Worm (Caenorhabditis elegans) whole organism, L3 larva: ENCODE data around the gene rpl-6.

Experiments used
- R02D3.7 ChIP-seq: fragments of 150-350 bp; optimal IDR thresholded peaks from 2 replicates; lab custom pipeline; 2014; ENCODE audit warnings: missing biosample characterization, missing genetic modification characterization
- ZK546.5 ChIP-seq: sonication (generic microtip); optimal IDR thresholded peaks from 2 replicates; lab custom pipeline; 2017; ENCODE audit warnings: missing biosample characterization, missing genetic modification characterization
- aly-2 ChIP-seq: fragments of 150-350 bp; optimal IDR thresholded peaks from 2 replicates; lab custom pipeline; 2014; ENCODE audit warnings: missing biosample characterization, missing genetic modification characterization
- ceh-16 ChIP-seq: sonication (generic microtip); optimal IDR thresholded peaks from 2 replicates; lab custom pipeline; 2017; ENCODE audit warnings: missing biosample characterization, missing genetic modification characterization
- ceh-28 ChIP-seq: fragments of 150-350 bp; optimal IDR thresholded peaks from 2 replicates; lab custom pipeline; 2014; ENCODE audit warnings: missing biosample characterization, missing genetic modification reagents, missing genetic modification characterization
- ceh-82 ChIP-seq: fragments of 150-350 bp; optimal IDR thresholded peaks from 2 replicates; lab custom pipeline; 2014; ENCODE audit warnings: missing biosample characterization, missing genetic modification characterization
- ceh-9 ChIP-seq: sonication (generic microtip); optimal IDR thresholded peaks from 2 replicates; lab custom pipeline; 2018; ENCODE audit warnings: missing biosample characterization, missing genetic modification characterization
- daf-12 ChIP-seq: fragments of 150-350 bp; optimal IDR thresholded peaks from 2 replicates; lab custom pipeline; 2014; ENCODE audit warnings: missing biosample characterization, missing genetic modification reagents, missing genetic modification characterization
- egl-27 ChIP-seq: sonication (generic microtip); optimal IDR thresholded peaks from 4 replicates; lab custom pipeline; 2017; ENCODE audit warnings: missing biosample characterization, missing genetic modification reagents, missing genetic modification characterization
- egl-5 ChIP-seq: fragments of 150-350 bp; optimal IDR thresholded peaks from 2 replicates; lab custom pipeline; 2017; ENCODE audit warnings: missing biosample characterization, missing genetic modification reagents, missing genetic modification characterization, inconsistent platforms
- elt-2 ChIP-seq: sonication (generic microtip); optimal IDR thresholded peaks from 2 replicates; lab custom pipeline; 2016; ENCODE audit warnings: missing genetic modification reagents, mild to moderate bottlenecking, missing genetic modification characterization, missing compliant biosample characterization
- elt-3 ChIP-seq, 3 experiments: fragments of 150-350 bp in 1 of 3; sonication (generic microtip) in 2 of 3; optimal IDR thresholded peaks; 2 replicates in 2 of 3; 4 replicates in 1 of 3; lab custom pipeline; 2014 to 2017; ENCODE audit warnings: missing biosample characterization in 3 of 3, missing genetic modification characterization in 3 of 3
- eor-1 ChIP-seq, 2 experiments: fragments of 150-350 bp; optimal IDR thresholded peaks; 2 replicates each; lab custom pipeline; 2014 to 2018; ENCODE audit warnings: missing biosample characterization in 2 of 2, missing genetic modification characterization in 2 of 2
- fkh-10 ChIP-seq: sonication (generic microtip); optimal IDR thresholded peaks from 2 replicates; lab custom pipeline; 2017; ENCODE audit warnings: missing biosample characterization, missing genetic modification reagents, missing genetic modification characterization
- fkh-2 ChIP-seq: fragments of 150-350 bp; optimal IDR thresholded peaks from 2 replicates; lab custom pipeline; 2014; ENCODE audit warnings: missing biosample characterization, missing genetic modification reagents, missing genetic modification characterization
- jun-1 ChIP-seq: fragments of 150-350 bp; optimal IDR thresholded peaks from 2 replicates; lab custom pipeline; 2014; ENCODE audit warnings: missing biosample characterization, missing genetic modification reagents, missing genetic modification characterization
- lin-15B ChIP-seq: fragments of 150-350 bp; optimal IDR thresholded peaks from 2 replicates; lab custom pipeline; 2014; ENCODE audit warnings: missing biosample characterization, missing genetic modification characterization
- lin-39 ChIP-seq: fragments of 150-350 bp; optimal IDR thresholded peaks from 2 replicates; lab custom pipeline; 2018; ENCODE audit warnings: missing biosample characterization, missing genetic modification reagents, missing genetic modification characterization
- lsy-12 ChIP-seq: sonication (generic microtip); optimal IDR thresholded peaks from 2 replicates; lab custom pipeline; 2016; ENCODE audit warnings: mild to moderate bottlenecking, missing genetic modification characterization, missing compliant biosample characterization
- nfya-1 ChIP-seq: sonication (generic microtip); optimal IDR thresholded peaks from 2 replicates; lab custom pipeline; 2017; ENCODE audit warnings: missing genetic modification characterization, mild to moderate bottlenecking, missing compliant biosample characterization, antibody characterized with exemption, moderate library complexity; ENCODE audit not compliant: insufficient read depth
- nhr-11 ChIP-seq: fragments of 150-350 bp; optimal IDR thresholded peaks from 2 replicates; lab custom pipeline; 2014; ENCODE audit warnings: missing biosample characterization, missing genetic modification characterization
- nhr-12 ChIP-seq: fragments of 150-350 bp; optimal IDR thresholded peaks from 2 replicates; lab custom pipeline; 2014; ENCODE audit warnings: missing biosample characterization, missing genetic modification characterization
- nhr-25 ChIP-seq: sonication (generic microtip); optimal IDR thresholded peaks from 2 replicates; lab custom pipeline; 2017; ENCODE audit warnings: missing biosample characterization, missing genetic modification characterization
- nhr-67 ChIP-seq: fragments of 150-350 bp; optimal IDR thresholded peaks from 2 replicates; lab custom pipeline; 2014; ENCODE audit warnings: missing biosample characterization, missing genetic modification characterization
- nhr-76 ChIP-seq: fragments of 150-350 bp; sonication (generic microtip); optimal IDR thresholded peaks from 5 replicates; lab custom pipeline; 2014; ENCODE audit warnings: missing biosample characterization, missing genetic modification characterization
- pha-4 ChIP-seq: fragments of 150-350 bp; optimal IDR thresholded peaks from 2 replicates; lab custom pipeline; 2014; ENCODE audit warnings: missing biosample characterization, missing genetic modification reagents, missing genetic modification characterization
- pqm-1 ChIP-seq: fragments of 150-350 bp; optimal IDR thresholded peaks from 2 replicates; lab custom pipeline; 2017; ENCODE audit warnings: missing biosample characterization, missing genetic modification characterization, inconsistent platforms
- sea-2 ChIP-seq: fragments of 150-350 bp; sonication (generic microtip); optimal IDR thresholded peaks from 4 replicates; lab custom pipeline; 2014; ENCODE audit warnings: missing biosample characterization, missing genetic modification reagents, missing genetic modification characterization
- tbx-2 ChIP-seq: sonication (generic microtip); optimal IDR thresholded peaks from 2 replicates; lab custom pipeline; 2016; ENCODE audit warnings: mild to moderate bottlenecking, missing genetic modification characterization, missing compliant biosample characterization
- unc-39 ChIP-seq: sonication (generic microtip); optimal IDR thresholded peaks from 4 replicates; lab custom pipeline; 2017; ENCODE audit warnings: missing biosample characterization, missing genetic modification characterization
- unc-62 ChIP-seq: fragments of 150-350 bp; sonication (generic microtip); optimal IDR thresholded peaks from 4 replicates; lab custom pipeline; 2014; ENCODE audit warnings: missing biosample characterization, missing genetic modification reagents, missing genetic modification characterization
- zag-1 ChIP-seq: fragments of 150-350 bp; optimal IDR thresholded peaks from 2 replicates; lab custom pipeline; 2014; ENCODE audit warnings: missing biosample characterization, missing genetic modification characterization
- ztf-11 ChIP-seq: fragments of 150-350 bp; optimal IDR thresholded peaks from 2 replicates; lab custom pipeline; 2014; ENCODE audit warnings: missing biosample characterization, missing genetic modification characterization
- ztf-4 ChIP-seq: fragments of 150-350 bp; optimal IDR thresholded peaks from 2 replicates; lab custom pipeline; 2014; ENCODE audit warnings: missing biosample characterization, missing genetic modification characterization

Gene rpl-6

ce11 chrIII:7212028-7212427 lies 3.8 kb downstream of the rpl-6 start:
- peak; percentile 81 for TF ChIP-seq pqm-1 (tag; lab: Kevin White, UChicago)
- TF ChIP-seq elt-2 = peak; percentile 61
- no peak for TF ChIP-seq lin-15B (tag; lab: Kevin White, UChicago)

- TF ChIP-seq nhr-11 (no peak), ztf-11 (tag; lab: Kevin White, UChicago) (no peak), ztf-4 (tag; lab: Kevin White, UChicago) (no peak), lin-39 (tag; lab: Kevin White, UChicago) (peak; percentile 16)
Observed at ce11 chrIII:7215532-7215931, 7.3 kb downstream of the rpl-6 start.

- TF ChIP-seq pha-4 (tag; lab: Kevin White, UChicago) = no peak
- no peak for TF ChIP-seq nhr-25 (tag; lab: Kevin White, UChicago)
- TF ChIP-seq, all 47 proteins: peak for 0
Observed at ce11 chrIII:7216226-7216625, 8.0 kb downstream of the rpl-6 start, which contains the start of gene R151.1. TSS of gene R151.1 (plus strand) at chrIII:7216526.

- no peak for TF ChIP-seq sea-2 (GFP tag; lab: Kevin White, UChicago)
- TF ChIP-seq aly-2 (tag; lab: Kevin White, UChicago) = no peak
- no peak for TF ChIP-seq eor-1 (tag; optimal IDR thresholded peaks at IDR 0.05; lab: Kevin White, UChicago)
- peak; percentile 12 for TF ChIP-seq nhr-11
- TF ChIP-seq unc-39 (tag; lab: Kevin White, UChicago) = no peak
- no peak for TF ChIP-seq elt-2
- TF ChIP-seq lin-15B (tag; lab: Kevin White, UChicago) = peak; percentile 38
- peak; percentile 48 for TF ChIP-seq unc-62
- peak; percentile 34 for TF ChIP-seq nfya-1 (tag; lab: Kevin White, UChicago)
- TF ChIP-seq pha-4 (tag; lab: Kevin White, UChicago) = no peak
- TF ChIP-seq ceh-28 (tag; lab: Kevin White, UChicago) = no peak
- peak; percentile 33 for TF ChIP-seq fkh-2 (tag; lab: Kevin White, UChicago)
- TF ChIP-seq R02D3.7 (tag; lab: Kevin White, UChicago) = no peak
- no peak for TF ChIP-seq ceh-16
- no peak for TF ChIP-seq daf-12 (tag; lab: Kevin White, UChicago)
- TF ChIP-seq ZK546.5 (tag; lab: Kevin White, UChicago) = no peak
- TF ChIP-seq tbx-2 (tag; lab: Kevin White, UChicago) = no peak
- no peak for TF ChIP-seq nhr-67 (tag; lab: Kevin White, UChicago)
- no peak for TF ChIP-seq zag-1 (tag; lab: Kevin White, UChicago)
- peak; percentile 3 for TF ChIP-seq egl-5 (tag; lab: Kevin White, UChicago)
- TF ChIP-seq elt-3 (tag; optimal IDR thresholded peaks at IDR 0.05; lab: Kevin White, UChicago) = no peak
- no peak for TF ChIP-seq egl-27 (tag; lab: Kevin White, UChicago)
- TF ChIP-seq nhr-76 (tag; lab: Kevin White, UChicago) = no peak
- TF ChIP-seq jun-1 (tag; lab: Kevin White, UChicago) = no peak
Observed at ce11 chrIII:7216924-7217521, 8.8 kb downstream of the rpl-6 start.

ce11 chrIII:7221103-7221502 lies 12.9 kb downstream of the rpl-6 start:
- TF ChIP-seq pqm-1 (tag; lab: Kevin White, UChicago) (no peak), fkh-2 (tag; lab: Kevin White, UChicago) (no peak), fkh-10 (no peak), elt-2 (no peak), nhr-12 (no peak), tbx-2 (tag; lab: Kevin White, UChicago) (no peak), sea-2 (GFP tag; lab: Kevin White, UChicago) (no peak), lsy-12 (tag; lab: Kevin White, UChicago) (no peak), ceh-9 (no peak), ceh-82 (tag; lab: Kevin White, UChicago) (no peak)
